Worm (Caenorhabditis elegans) whole organism, L3 larva: Measurements from ENCODE around the gene nhr-290.
"Not testable (repeated sequence)": the region's sequence is repeated elsewhere in the genome, so short reads cannot be mapped to it uniquely, and the experiment has no call there.

ENCODE experiments used
- R02D3.7 ChIP-seq: fragments of 150-350 bp; optimal IDR thresholded peaks from 2 replicates; lab custom pipeline; 2014; ENCODE audit warnings: missing biosample characterization, missing genetic modification characterization
- ZK546.5 ChIP-seq: sonication (generic microtip); optimal IDR thresholded peaks from 2 replicates; lab custom pipeline; 2017; ENCODE audit warnings: missing biosample characterization, missing genetic modification characterization
- aly-2 ChIP-seq: fragments of 150-350 bp; optimal IDR thresholded peaks from 2 replicates; lab custom pipeline; 2014; ENCODE audit warnings: missing biosample characterization, missing genetic modification characterization
- ama-1 ChIP-seq: fragments of 150-350 bp; optimal IDR thresholded peaks from 2 replicates; lab custom pipeline; 2018
- ceh-16 ChIP-seq: sonication (generic microtip); optimal IDR thresholded peaks from 2 replicates; lab custom pipeline; 2017; ENCODE audit warnings: missing biosample characterization, missing genetic modification characterization
- ceh-28 ChIP-seq: fragments of 150-350 bp; optimal IDR thresholded peaks from 2 replicates; lab custom pipeline; 2014; ENCODE audit warnings: missing biosample characterization, missing genetic modification reagents, missing genetic modification characterization
- ceh-82 ChIP-seq: fragments of 150-350 bp; optimal IDR thresholded peaks from 2 replicates; lab custom pipeline; 2014; ENCODE audit warnings: missing biosample characterization, missing genetic modification characterization
- ceh-9 ChIP-seq: sonication (generic microtip); optimal IDR thresholded peaks from 2 replicates; lab custom pipeline; 2018; ENCODE audit warnings: missing biosample characterization, missing genetic modification characterization
- daf-12 ChIP-seq: fragments of 150-350 bp; optimal IDR thresholded peaks from 2 replicates; lab custom pipeline; 2014; ENCODE audit warnings: missing biosample characterization, missing genetic modification reagents, missing genetic modification characterization
- egl-27 ChIP-seq: sonication (generic microtip); optimal IDR thresholded peaks from 4 replicates; lab custom pipeline; 2017; ENCODE audit warnings: missing biosample characterization, missing genetic modification reagents, missing genetic modification characterization
- egl-5 ChIP-seq: fragments of 150-350 bp; optimal IDR thresholded peaks from 2 replicates; lab custom pipeline; 2017; ENCODE audit warnings: missing biosample characterization, missing genetic modification reagents, missing genetic modification characterization, inconsistent platforms
- elt-1 ChIP-seq: fragments of 150-350 bp; optimal IDR thresholded peaks from 2 replicates; lab custom pipeline; 2014; ENCODE audit warnings: missing biosample characterization, missing genetic modification characterization
- elt-2 ChIP-seq: sonication (generic microtip); optimal IDR thresholded peaks from 2 replicates; lab custom pipeline; 2016; ENCODE audit warnings: missing genetic modification reagents, mild to moderate bottlenecking, missing genetic modification characterization, missing compliant biosample characterization
- elt-3 ChIP-seq, 3 experiments: fragments of 150-350 bp in 1 of 3; sonication (generic microtip) in 2 of 3; optimal IDR thresholded peaks; 2 replicates in 2 of 3; 4 replicates in 1 of 3; lab custom pipeline; 2014 to 2017; ENCODE audit warnings: missing biosample characterization in 3 of 3, missing genetic modification characterization in 3 of 3
- eor-1 ChIP-seq, 2 experiments: fragments of 150-350 bp; optimal IDR thresholded peaks; 2 replicates each; lab custom pipeline; 2014 to 2018; ENCODE audit warnings: missing biosample characterization in 2 of 2, missing genetic modification characterization in 2 of 2
- fkh-10 ChIP-seq: sonication (generic microtip); optimal IDR thresholded peaks from 2 replicates; lab custom pipeline; 2017; ENCODE audit warnings: missing biosample characterization, missing genetic modification reagents, missing genetic modification characterization
- fkh-2 ChIP-seq: fragments of 150-350 bp; optimal IDR thresholded peaks from 2 replicates; lab custom pipeline; 2014; ENCODE audit warnings: missing biosample characterization, missing genetic modification reagents, missing genetic modification characterization
- fos-1 ChIP-seq: fragments of 150-350 bp; optimal IDR thresholded peaks from 2 replicates; lab custom pipeline; 2014; ENCODE audit warnings: missing biosample characterization, missing genetic modification characterization
- hmg-11 ChIP-seq: sonication (generic microtip); optimal IDR thresholded peaks from 2 replicates; lab custom pipeline; 2016; ENCODE audit warnings: missing genetic modification characterization, missing compliant biosample characterization
- jun-1 ChIP-seq: fragments of 150-350 bp; optimal IDR thresholded peaks from 2 replicates; lab custom pipeline; 2014; ENCODE audit warnings: missing biosample characterization, missing genetic modification reagents, missing genetic modification characterization
- lin-15B ChIP-seq: fragments of 150-350 bp; optimal IDR thresholded peaks from 2 replicates; lab custom pipeline; 2014; ENCODE audit warnings: missing biosample characterization, missing genetic modification characterization
- lin-39 ChIP-seq: fragments of 150-350 bp; optimal IDR thresholded peaks from 2 replicates; lab custom pipeline; 2018; ENCODE audit warnings: missing biosample characterization, missing genetic modification reagents, missing genetic modification characterization
- lsy-12 ChIP-seq: sonication (generic microtip); optimal IDR thresholded peaks from 2 replicates; lab custom pipeline; 2016; ENCODE audit warnings: mild to moderate bottlenecking, missing genetic modification characterization, missing compliant biosample characterization
- mdl-1 ChIP-seq: fragments of 150-350 bp; optimal IDR thresholded peaks from 2 replicates; lab custom pipeline; 2014; ENCODE audit warnings: missing biosample characterization, missing genetic modification characterization
- mml-1 ChIP-seq: fragments of 150-350 bp; sonication (generic microtip); optimal IDR thresholded peaks from 3 replicates; lab custom pipeline; 2014; ENCODE audit warnings: missing biosample characterization, missing genetic modification characterization
- nfya-1 ChIP-seq: sonication (generic microtip); optimal IDR thresholded peaks from 2 replicates; lab custom pipeline; 2017; ENCODE audit warnings: missing genetic modification characterization, mild to moderate bottlenecking, missing compliant biosample characterization, antibody characterized with exemption, moderate library complexity; ENCODE audit not compliant: insufficient read depth
- nhr-11 ChIP-seq: fragments of 150-350 bp; optimal IDR thresholded peaks from 2 replicates; lab custom pipeline; 2014; ENCODE audit warnings: missing biosample characterization, missing genetic modification characterization
- nhr-12 ChIP-seq: fragments of 150-350 bp; optimal IDR thresholded peaks from 2 replicates; lab custom pipeline; 2014; ENCODE audit warnings: missing biosample characterization, missing genetic modification characterization
- nhr-23 ChIP-seq: fragments of 150-350 bp; optimal IDR thresholded peaks from 2 replicates; lab custom pipeline; 2014; ENCODE audit warnings: missing biosample characterization, missing genetic modification reagents, missing genetic modification characterization
- nhr-237 ChIP-seq: fragments of 150-350 bp; optimal IDR thresholded peaks from 2 replicates; lab custom pipeline; 2014; ENCODE audit warnings: missing biosample characterization, missing genetic modification characterization
- nhr-25 ChIP-seq: sonication (generic microtip); optimal IDR thresholded peaks from 2 replicates; lab custom pipeline; 2017; ENCODE audit warnings: missing biosample characterization, missing genetic modification characterization
- nhr-28 ChIP-seq: fragments of 150-350 bp; optimal IDR thresholded peaks from 2 replicates; lab custom pipeline; 2014; ENCODE audit warnings: missing biosample characterization, missing genetic modification characterization
- nhr-43 ChIP-seq: sonication (generic microtip); optimal IDR thresholded peaks from 2 replicates; lab custom pipeline; 2016; ENCODE audit warnings: mild to moderate bottlenecking, missing genetic modification characterization, missing compliant biosample characterization; ENCODE audit not compliant: poor library complexity, severe bottlenecking
- nhr-67 ChIP-seq: fragments of 150-350 bp; optimal IDR thresholded peaks from 2 replicates; lab custom pipeline; 2014; ENCODE audit warnings: missing biosample characterization, missing genetic modification characterization
- nhr-76 ChIP-seq: fragments of 150-350 bp; sonication (generic microtip); optimal IDR thresholded peaks from 5 replicates; lab custom pipeline; 2014; ENCODE audit warnings: missing biosample characterization, missing genetic modification characterization
- nhr-77 ChIP-seq: fragments of 150-350 bp; optimal IDR thresholded peaks from 2 replicates; lab custom pipeline; 2014; ENCODE audit warnings: missing biosample characterization, missing genetic modification characterization
- pha-4 ChIP-seq: fragments of 150-350 bp; optimal IDR thresholded peaks from 2 replicates; lab custom pipeline; 2014; ENCODE audit warnings: missing biosample characterization, missing genetic modification reagents, missing genetic modification characterization
- pqm-1 ChIP-seq: fragments of 150-350 bp; optimal IDR thresholded peaks from 2 replicates; lab custom pipeline; 2017; ENCODE audit warnings: missing biosample characterization, missing genetic modification characterization, inconsistent platforms
- sea-2 ChIP-seq: fragments of 150-350 bp; sonication (generic microtip); optimal IDR thresholded peaks from 4 replicates; lab custom pipeline; 2014; ENCODE audit warnings: missing biosample characterization, missing genetic modification reagents, missing genetic modification characterization
- skn-1 ChIP-seq: fragments of 150-350 bp; optimal IDR thresholded peaks from 2 replicates; lab custom pipeline; 2014; ENCODE audit warnings: missing biosample characterization, missing genetic modification characterization
- snpc-4 ChIP-seq: fragments of 150-350 bp; optimal IDR thresholded peaks from 2 replicates; lab custom pipeline; 2014; ENCODE audit warnings: missing biosample characterization, missing genetic modification characterization
- tbx-2 ChIP-seq: sonication (generic microtip); optimal IDR thresholded peaks from 2 replicates; lab custom pipeline; 2016; ENCODE audit warnings: mild to moderate bottlenecking, missing genetic modification characterization, missing compliant biosample characterization
- unc-39 ChIP-seq: sonication (generic microtip); optimal IDR thresholded peaks from 4 replicates; lab custom pipeline; 2017; ENCODE audit warnings: missing biosample characterization, missing genetic modification characterization
- unc-62 ChIP-seq: fragments of 150-350 bp; sonication (generic microtip); optimal IDR thresholded peaks from 4 replicates; lab custom pipeline; 2014; ENCODE audit warnings: missing biosample characterization, missing genetic modification reagents, missing genetic modification characterization
- zag-1 ChIP-seq: fragments of 150-350 bp; optimal IDR thresholded peaks from 2 replicates; lab custom pipeline; 2014; ENCODE audit warnings: missing biosample characterization, missing genetic modification characterization
- ztf-11 ChIP-seq: fragments of 150-350 bp; optimal IDR thresholded peaks from 2 replicates; lab custom pipeline; 2014; ENCODE audit warnings: missing biosample characterization, missing genetic modification characterization
- ztf-4 ChIP-seq: fragments of 150-350 bp; optimal IDR thresholded peaks from 2 replicates; lab custom pipeline; 2014; ENCODE audit warnings: missing biosample characterization, missing genetic modification characterization

Gene nhr-290

ce11 chrV:2598830-2599229 lies 24.8 kb downstream of the nhr-290 start, which contains the start of gene F53E10.5:
F53E10.5 (minus strand) TSS chrV:2598930.
- TF ChIP-seq pqm-1, egl-27, fos-1: not testable (repeated sequence)

- TF ChIP-seq nhr-11 (peak; percentile 52), egl-5 (no peak), nhr-76 (no peak), R02D3.7 (tag; lab: Kevin White, UChicago) (peak; percentile 66), aly-2 (tag; lab: Kevin White, UChicago) (no peak), tbx-2 (tag; lab: Kevin White, UChicago) (peak; percentile 69), nhr-23 (tag; lab: Kevin White, UChicago) (peak; percentile 73), ceh-28 (peak; percentile 63), nhr-237 (tag; lab: Kevin White, UChicago) (no peak), elt-2 (tag; lab: Kevin White, UChicago) (peak; percentile 75), zag-1 (tag; lab: Kevin White, UChicago) (no peak), ceh-9 (tag; lab: Kevin White, UChicago) (no peak), pqm-1 (no peak), fos-1 (no peak), skn-1 (tag; lab: Kevin White, UChicago) (peak; percentile 32), ztf-11 (tag; lab: Kevin White, UChicago) (no peak), nhr-67 (no peak), unc-62 (GFP tag; lab: Kevin White, UChicago) (no peak), nhr-25 (tag; lab: Kevin White, UChicago) (no peak), ama-1 (lab: Kevin White, UChicago) (no peak), snpc-4 (peak; percentile 32), lsy-12 (tag; lab: Kevin White, UChicago) (peak; percentile 72), jun-1 (tag; lab: Kevin White, UChicago) (peak; percentile 38), nhr-43 (tag; lab: Kevin White, UChicago) (peak; percentile 64), mml-1 (tag; lab: Kevin White, UChicago) (no peak), ZK546.5 (tag; lab: Kevin White, UChicago) (no peak), elt-3 (tag; optimal IDR thresholded peaks at IDR 0.05; lab: Kevin White, UChicago) (no peak), egl-27 (no peak), lin-15B (tag; lab: Kevin White, UChicago) (peak; percentile 74), fkh-10 (GFP tag; lab: Kevin White, UChicago) (no peak), pha-4 (tag; lab: Kevin White, UChicago) (peak; percentile 90), unc-39 (no peak), lin-39 (tag; lab: Kevin White, UChicago) (no peak), daf-12 (no peak), nfya-1 (tag; lab: Kevin White, UChicago) (peak; percentile 72), nhr-12 (tag; lab: Kevin White, UChicago) (no peak), fkh-2 (no peak), hmg-11 (tag; lab: Kevin White, UChicago) (peak; percentile 54), mdl-1 (no peak), nhr-77 (tag; lab: Kevin White, UChicago) (no peak), sea-2 (no peak), nhr-28 (tag; lab: Kevin White, UChicago) (no peak), ceh-82 (tag; lab: Kevin White, UChicago) (peak; percentile 31), ztf-4 (no peak), elt-1 (tag; lab: Kevin White, UChicago) (no peak), eor-1 (tag; optimal IDR thresholded peaks at IDR 0.05; lab: Kevin White, UChicago) (no peak), ceh-16 (no peak)
Measured at ce11 chrV:2600543-2600942, 26.6 kb downstream of the nhr-290 start.
